Worm (Caenorhabditis elegans): ENCODE measurements around the gene ZK795.2.

- no peak for TF ChIP-seq ceh-18 (tag; optimal IDR thresholded peaks at IDR 0.05)
- no peak for TF ChIP-seq ahr-1 (tag; optimal IDR thresholded peaks at IDR 0.05)
- TF ChIP-seq ceh-9 (tag; optimal IDR thresholded peaks at IDR 0.05), result no peak
- peak; percentile 38 for TF ChIP-seq tbx-2 (tag; optimal IDR thresholded peaks at IDR 0.05)
- no peak for TF ChIP-seq odd-2 (tag; optimal IDR thresholded peaks at IDR 0.05)
These were observed 25.4 kb upstream of the ZK795.2 start for ce11 chrIV:12584146-12584545.
